Fruit fly (Drosophila melanogaster): ENCODE measurements around the gene Rnf146.

DNA sequence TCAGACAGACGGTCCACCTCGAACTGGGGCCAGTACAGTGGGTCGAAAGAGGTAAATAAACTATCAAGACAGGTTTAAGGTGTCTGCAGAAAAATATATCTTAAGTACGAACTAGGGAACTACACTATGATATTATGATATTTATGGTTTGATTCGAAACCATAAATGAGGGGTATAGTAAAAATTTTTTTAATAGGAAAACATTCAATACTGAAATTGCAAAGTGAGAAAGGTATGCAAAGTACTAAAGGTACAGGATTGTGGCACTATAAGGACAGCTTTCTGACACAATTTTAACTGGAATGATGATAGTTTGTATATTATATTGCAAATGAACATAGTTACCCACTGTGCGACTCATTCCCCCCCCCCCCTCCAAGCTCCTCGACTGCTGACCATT lies 33.4 kb upstream of the Rnf146 start:
- no peak for TF ChIP-seq CG11294 (GFP tag; IDR thresholded peaks at IDR 0.05)
- TF ChIP-seq CG4318 (GFP tag; optimal IDR thresholded peaks at IDR 0.05) = peak; percentile 5
- peak; percentile 13 for TF ChIP-seq CG9139 (GFP tag; optimal IDR thresholded peaks at IDR 0.05)
